Fruit fly (Drosophila melanogaster): ENCODE data around the gene alphaTub84B.

- no peak for TF ChIP-seq CG11294 (GFP tag; IDR thresholded peaks at IDR 0.05)
- TF ChIP-seq Met (GFP tag; optimal IDR thresholded peaks at IDR 0.05): no peak
- TF ChIP-seq Smox (GFP tag; optimal IDR thresholded peaks at IDR 0.05): no peak
- no peak for TF ChIP-seq svp (GFP tag)
- no peak for TF ChIP-seq CG3032 (tag; optimal IDR thresholded peaks at IDR 0.05)
- no peak for TF ChIP-seq lz (GFP tag; optimal IDR thresholded peaks at IDR 0.05)
- TF ChIP-seq CG8119 (GFP tag; IDR thresholded peaks at IDR 0.05): no peak
- no peak for TF ChIP-seq CG8319 (GFP tag; optimal IDR thresholded peaks at IDR 0.05)
- no peak for TF ChIP-seq topi (GFP tag; optimal IDR thresholded peaks at IDR 0.05)
Observed at dm6 chr3R:7076293-7076981, 10.0 kb upstream of the alphaTub84B start.

Data from whole organism, prepupa.